Fruit fly (Drosophila melanogaster): ENCODE results near the gene CG43318.

DNA sequence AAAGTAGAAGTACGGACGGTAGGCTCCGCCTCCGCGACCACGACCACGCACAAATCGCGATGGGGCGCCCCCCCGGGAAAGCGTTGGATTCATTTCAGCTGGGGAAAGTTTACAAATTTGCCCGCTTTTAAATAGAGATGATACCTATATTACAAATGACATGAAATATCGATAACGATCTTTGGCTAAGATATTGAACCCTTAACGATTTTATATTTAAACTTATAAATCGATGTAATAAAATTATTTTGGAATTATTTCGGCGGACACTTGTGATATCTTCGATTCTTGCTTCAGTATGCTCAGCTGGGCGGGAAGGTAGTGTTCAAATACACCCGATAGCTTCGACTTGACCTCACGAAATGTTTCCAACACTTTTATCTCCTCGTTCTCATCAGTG, 707 bp downstream of the CG43318 start, which contains the start of gene rec:
- TF ChIP-seq fkh (GFP tag; optimal IDR thresholded peaks at IDR 0.05): no peak
- TF ChIP-seq CG4318 (GFP tag; optimal IDR thresholded peaks at IDR 0.05): no peak
- no peak for TF ChIP-seq CG9139 (GFP tag; optimal IDR thresholded peaks at IDR 0.05)
